Worm (Caenorhabditis elegans) whole organism, L4/young adult: ENCODE measurements around the gene klo-2.

ENCODE experiments used
- W03F9.2 ChIP-seq: fragments of 150-350 bp; optimal IDR thresholded peaks from 2 replicates; lab custom pipeline; 2014; ENCODE audit warnings: missing biosample characterization, missing genetic modification characterization
- dao-5 ChIP-seq: sonication (generic microtip); optimal IDR thresholded peaks from 2 replicates; lab custom pipeline; 2016; ENCODE audit warnings: missing genotype, missing genetic modification characterization, moderate library complexity, missing compliant biosample characterization
- him-1 ChIP-seq: sonication (generic microtip); optimal IDR thresholded peaks from 2 replicates; lab custom pipeline; 2016; ENCODE audit warnings: missing genotype, missing genetic modification reagents, missing genetic modification characterization, missing compliant biosample characterization

- TF ChIP-seq W03F9.2 (tag; lab: Kevin White, UChicago): no peak
- no peak for TF ChIP-seq him-1 (tag; lab: Kevin White, UChicago)
- TF ChIP-seq dao-5 (tag; lab: Kevin White, UChicago): no peak
Observed at ce11 chrIII:2482171-2482570, 36.2 kb downstream of the klo-2 start.
